Fruit fly (Drosophila melanogaster) whole organism, embryonic: ENCODE results near the gene Nep6.

Experiments
- Ada2b ChIP-seq: fragments of 200-800 bp; sonication (Bioruptor generic); IDR thresholded peaks from 2 replicates; pipeline ENCODE4 v1.3.6; 2022; ENCODE audit warnings: missing biosample characterization, missing genetic modification characterization
- CG10209 ChIP-seq: fragments of 200-800 bp; sonication (Bioruptor generic); optimal IDR thresholded peaks from 3 replicates; lab custom pipeline; 2017; ENCODE audit warnings: missing biosample characterization, mild to moderate bottlenecking, missing genetic modification characterization, missing genetic modification reagents
- CG10321 ChIP-seq: fragments of 200-800 bp; sonication (Bioruptor generic); IDR thresholded peaks from 2 replicates; pipeline ENCODE4 v1.3.6; 2022; ENCODE audit warnings: missing biosample characterization, missing genetic modification characterization
- CG11247 ChIP-seq: fragments of 200-800 bp; sonication (Bioruptor generic); IDR thresholded peaks from 2 replicates; pipeline ENCODE4 v1.3.6; 2022; ENCODE audit warnings: missing biosample characterization, missing genetic modification characterization
- CG11723 ChIP-seq: fragments of 200-800 bp; sonication (Bioruptor generic); optimal IDR thresholded peaks from 2 replicates; lab custom pipeline; 2017; ENCODE audit warnings: missing biosample characterization, mild to moderate bottlenecking, missing genetic modification characterization
- CG13296 ChIP-seq: fragments of 200-800 bp; sonication (Bioruptor generic); optimal IDR thresholded peaks from 3 replicates; lab custom pipeline; 2018; ENCODE audit warnings: missing biosample characterization, mild to moderate bottlenecking, missing genetic modification characterization
- CG15073 ChIP-seq: fragments of 200-800 bp; sonication (Bioruptor generic); optimal IDR thresholded peaks from 2 replicates; lab custom pipeline; 2016; ENCODE audit warnings: missing biosample characterization, missing genetic modification characterization
- CG15601 ChIP-seq: fragments of 200-800 bp; sonication (Bioruptor generic); optimal IDR thresholded peaks from 3 replicates; lab custom pipeline; 2019; ENCODE audit warnings: missing biosample characterization, mild to moderate bottlenecking, missing genetic modification characterization, moderate library complexity
- CG17802 ChIP-seq: fragments of 200-800 bp; sonication (Bioruptor generic); optimal IDR thresholded peaks from 2 replicates; lab custom pipeline; 2018; ENCODE audit warnings: missing biosample characterization, mild to moderate bottlenecking, missing genetic modification characterization, moderate library complexity
- CG1832 ChIP-seq: fragments of 200-800 bp; sonication (Bioruptor generic); optimal IDR thresholded peaks from 2 replicates; lab custom pipeline; 2017; ENCODE audit warnings: missing biosample characterization, mild to moderate bottlenecking, missing genetic modification characterization, inconsistent platforms
- CG2202 ChIP-seq: fragments of 200-800 bp; sonication (Bioruptor generic); optimal IDR thresholded peaks from 2 replicates; lab custom pipeline; 2018; ENCODE audit warnings: missing biosample characterization, mild to moderate bottlenecking, missing genetic modification characterization
- CG2889 ChIP-seq: fragments of 200-800 bp; sonication (Bioruptor generic); IDR thresholded peaks from 3 replicates; pipeline ENCODE4 v1.3.6; 2022; ENCODE audit warnings: missing biosample characterization, missing genetic modification characterization
- CG31224 ChIP-seq: fragments of 200-800 bp; sonication (Bioruptor generic); IDR thresholded peaks from 2 replicates; pipeline ENCODE4 v1.3.6; 2022; ENCODE audit warnings: missing biosample characterization, missing genetic modification characterization
- CG4360 ChIP-seq: fragments of 200-800 bp; sonication (Bioruptor generic); IDR thresholded peaks from 2 replicates; pipeline ENCODE4 v1.3.6; 2022; ENCODE audit warnings: missing biosample characterization, missing genetic modification characterization
- CG4404 ChIP-seq: fragments of 200-800 bp; sonication (Bioruptor generic); IDR thresholded peaks from 2 replicates; pipeline ENCODE4 v1.3.6; 2022; ENCODE audit warnings: missing biosample characterization, missing genetic modification characterization
- CG6791 ChIP-seq: fragments of 200-800 bp; sonication (Bioruptor generic); IDR thresholded peaks from 3 replicates; pipeline ENCODE4 v1.3.6; 2022; ENCODE audit warnings: missing biosample characterization, missing genetic modification characterization; ENCODE audit not compliant: partially characterized antibody
- CG6854 ChIP-seq: fragments of 200-800 bp; sonication (Bioruptor generic); optimal IDR thresholded peaks from 3 replicates; lab custom pipeline; 2017; ENCODE audit warnings: missing biosample characterization, mild to moderate bottlenecking, missing genetic modification characterization
- CG7786 ChIP-seq: fragments of 200-800 bp; sonication (Bioruptor generic); optimal IDR thresholded peaks from 2 replicates; lab custom pipeline; 2016; ENCODE audit warnings: missing biosample characterization, missing genetic modification characterization
- CG8944 ChIP-seq: fragments of 200-800 bp; sonication (Bioruptor generic); optimal IDR thresholded peaks from 3 replicates; lab custom pipeline; 2016; ENCODE audit warnings: missing biosample characterization, missing genetic modification characterization
- CG9817 ChIP-seq: fragments of 200-800 bp; sonication (Bioruptor generic); optimal IDR thresholded peaks from 2 replicates; lab custom pipeline; 2018; ENCODE audit warnings: missing biosample characterization, mild to moderate bottlenecking, missing genetic modification characterization, moderate library complexity
- Dip3 ChIP-seq: fragments of 200-800 bp; sonication (Bioruptor generic); optimal IDR thresholded peaks from 3 replicates; lab custom pipeline; 2016; ENCODE audit warnings: missing biosample characterization, missing genetic modification characterization
- Doc2 ChIP-seq: fragments of 200-800 bp; sonication (Bioruptor generic); IDR thresholded peaks from 2 replicates; pipeline ENCODE4 v1.3.6; 2022; ENCODE audit warnings: missing biosample characterization, missing genetic modification characterization
- Fer2 ChIP-seq: fragments of 200-800 bp; sonication (Bioruptor generic); optimal IDR thresholded peaks from 2 replicates; lab custom pipeline; 2018; ENCODE audit warnings: missing biosample characterization, mild to moderate bottlenecking, missing genetic modification characterization, moderate library complexity
- HLH3B ChIP-seq: fragments of 200-800 bp; sonication (Bioruptor generic); IDR thresholded peaks from 2 replicates; pipeline ENCODE4 v1.3.6; 2022; ENCODE audit warnings: missing biosample characterization, missing genetic modification characterization
- Hmr ChIP-seq: fragments of 200-800 bp; sonication (Bioruptor generic); optimal IDR thresholded peaks from 3 replicates; lab custom pipeline; 2017; ENCODE audit warnings: mild to moderate bottlenecking, missing biosample characterization, missing genetic modification reagents, missing genetic modification characterization
- Hmx ChIP-seq: fragments of 200-800 bp; sonication (Bioruptor generic); optimal IDR thresholded peaks from 2 replicates; lab custom pipeline; 2016; ENCODE audit warnings: missing biosample characterization, missing genetic modification characterization
- Hr39 ChIP-seq: fragments of >200 bp; optimal IDR thresholded peaks from 2 replicates; lab custom pipeline; 2017
- Meics ChIP-seq: fragments of 200-800 bp; sonication (Bioruptor generic); optimal IDR thresholded peaks from 2 replicates; lab custom pipeline; 2017; ENCODE audit warnings: missing biosample characterization, mild to moderate bottlenecking, missing genetic modification characterization
- Mrtf ChIP-seq: fragments of 200-800 bp; sonication (Bioruptor generic); IDR thresholded peaks from 3 replicates; pipeline ENCODE4 v1.3.6; 2022; ENCODE audit warnings: missing biosample characterization, missing genetic modification characterization
- Nf-YB ChIP-seq: fragments of 200-800 bp; sonication (Bioruptor generic); optimal IDR thresholded peaks from 3 replicates; lab custom pipeline; 2019; ENCODE audit warnings: missing biosample characterization, mild to moderate bottlenecking, missing genetic modification characterization, moderate library complexity
- ato ChIP-seq: fragments of 200-800 bp; sonication (Bioruptor generic); IDR thresholded peaks from 2 replicates; pipeline ENCODE4 v1.3.6; 2022; ENCODE audit warnings: missing biosample characterization, missing genetic modification characterization; ENCODE audit not compliant: partially characterized antibody
- az2 ChIP-seq: fragments of 200-800 bp; sonication (Bioruptor generic); optimal IDR thresholded peaks from 3 replicates; lab custom pipeline; 2016; ENCODE audit warnings: missing biosample characterization, missing genetic modification characterization
- chif ChIP-seq, 2 experiments: fragments of 200-800 bp; sonication (Bioruptor generic); optimal IDR thresholded peaks; 3 replicates each; lab custom pipeline; 2016; ENCODE audit warnings: missing biosample characterization in 2 of 2, missing genetic modification characterization in 2 of 2
- corto ChIP-seq: fragments of 200-800 bp; sonication (Bioruptor generic); optimal IDR thresholded peaks from 2 replicates; lab custom pipeline; 2016; ENCODE audit warnings: missing biosample characterization, mild to moderate bottlenecking, missing genetic modification characterization, moderate library complexity
- dysf ChIP-seq: fragments of 200-800 bp; sonication (Bioruptor generic); IDR thresholded peaks from 3 replicates; pipeline ENCODE4 v1.3.6; 2022; ENCODE audit warnings: missing biosample characterization, missing genetic modification characterization
- gcm2 ChIP-seq: fragments of 200-800 bp; sonication (Bioruptor generic); optimal IDR thresholded peaks from 2 replicates; lab custom pipeline; 2016; ENCODE audit warnings: missing biosample characterization, missing genetic modification characterization
- ham ChIP-seq: fragments of 200-800 bp; sonication (Bioruptor generic); IDR thresholded peaks from 2 replicates; pipeline ENCODE4 v1.3.6; 2022; ENCODE audit warnings: missing biosample characterization, missing genetic modification characterization
- jumu ChIP-seq: fragments of 200-800 bp; sonication (Bioruptor generic); optimal IDR thresholded peaks from 3 replicates; lab custom pipeline; 2016; ENCODE audit warnings: missing biosample characterization, missing genetic modification characterization
- kay ChIP-seq: fragments of 200-800 bp; sonication (Bioruptor generic); optimal IDR thresholded peaks from 2 replicates; lab custom pipeline; 2016; ENCODE audit warnings: missing biosample characterization, missing genetic modification characterization
- onecut ChIP-seq: fragments of 200-800 bp; sonication (Bioruptor generic); IDR thresholded peaks from 2 replicates; pipeline ENCODE4 v1.3.6; 2022; ENCODE audit warnings: missing biosample characterization, missing genetic modification characterization
- p53 ChIP-seq: fragments of 200-800 bp; sonication (Bioruptor generic); optimal IDR thresholded peaks from 2 replicates; lab custom pipeline; 2016; ENCODE audit warnings: missing biosample characterization, missing genetic modification characterization
- pros ChIP-seq: fragments of 200-800 bp; sonication (Bioruptor generic); optimal IDR thresholded peaks from 3 replicates; lab custom pipeline; 2019; ENCODE audit warnings: missing biosample characterization, mild to moderate bottlenecking, missing genetic modification characterization, moderate library complexity
- pzg ChIP-seq: fragments of 200-800 bp; sonication (Bioruptor generic); optimal IDR thresholded peaks from 3 replicates; lab custom pipeline; 2018; ENCODE audit warnings: missing biosample characterization, mild to moderate bottlenecking, missing genetic modification characterization, moderate library complexity
- rib ChIP-seq: fragments of 200-800 bp; sonication (Bioruptor generic); IDR thresholded peaks from 2 replicates; pipeline ENCODE4 v1.3.6; 2022; ENCODE audit warnings: missing biosample characterization, missing genetic modification characterization
- sc ChIP-seq, 3 experiments: fragments of >200 bp in 2 of 3; fragments of 200-800 bp in 1 of 3; sonication (Bioruptor generic) in 1 of 3; optimal IDR thresholded peaks; 2 replicates in 2 of 3; 3 replicates in 1 of 3; lab custom pipeline; 2017; ENCODE audit warnings: mild to moderate bottlenecking in 1 of 3, missing biosample characterization in 1 of 3, missing genetic modification characterization in 1 of 3, missing genetic modification reagents in 1 of 3
- sd ChIP-seq: fragments of 200-800 bp; sonication (Bioruptor generic); optimal IDR thresholded peaks from 3 replicates; lab custom pipeline; 2018; ENCODE audit warnings: missing biosample characterization, mild to moderate bottlenecking, missing genetic modification characterization, moderate library complexity
- sens-2 ChIP-seq: fragments of 200-800 bp; sonication (Bioruptor generic); IDR thresholded peaks from 2 replicates; pipeline ENCODE4 v1.3.6; 2022; ENCODE audit warnings: missing biosample characterization, missing genetic modification characterization
- slou ChIP-seq: fragments of 200-800 bp; sonication (Bioruptor generic); optimal IDR thresholded peaks from 3 replicates; lab custom pipeline; 2016; ENCODE audit warnings: missing biosample characterization, missing genetic modification characterization
- sr ChIP-seq: fragments of 200-800 bp; sonication (Bioruptor generic); IDR thresholded peaks from 3 replicates; pipeline ENCODE4 v1.3.6; 2022; ENCODE audit warnings: missing biosample characterization, missing genetic modification characterization
- tna ChIP-seq: fragments of 200-800 bp; sonication (Bioruptor generic); IDR thresholded peaks from 2 replicates; pipeline ENCODE4 v1.3.6; 2022; ENCODE audit warnings: missing biosample characterization, missing genetic modification characterization; ENCODE audit not compliant: partially characterized antibody
- trem ChIP-seq: fragments of 200-800 bp; optimal IDR thresholded peaks from 3 replicates; lab custom pipeline; 2019; ENCODE audit warnings: missing biosample characterization, mild to moderate bottlenecking, missing genetic modification characterization, moderate library complexity

Nep6 gene

dm6 chrX:12784690-12785441 lies 16.6 kb upstream of the Nep6 start, which contains the start of gene CG32647 (continued):
- TF ChIP-seq trem (tag; lab: Kevin White, UChicago), result no peak
- TF ChIP-seq CG2202 (tag; lab: Kevin White, UChicago), result no peak
- TF ChIP-seq CG11247 (GFP tag; lab: Robert Waterston, UW), result no peak
- no peak for TF ChIP-seq CG6791 (GFP tag; lab: Robert Waterston, UW)
- TF ChIP-seq CG4404, result no peak
- no peak for TF ChIP-seq CG7786 (GFP tag; lab: Kevin White, UChicago)
- no peak for TF ChIP-seq Nf-YB (GFP tag; lab: Kevin White, UChicago)
- TF ChIP-seq pzg, result peak; percentile 5
- no peak for TF ChIP-seq CG10321
- peak; percentile 42 for TF ChIP-seq Hmr (GFP tag; lab: Kevin White, UChicago)
- TF ChIP-seq slou, result no peak
- no peak for TF ChIP-seq CG8944 (GFP tag; lab: Kevin White, UChicago)
- TF ChIP-seq gcm2 (GFP tag; lab: Kevin White, UChicago), result no peak
- TF ChIP-seq p53 (GFP tag; lab: Kevin White, UChicago), result no peak
- no peak for TF ChIP-seq Doc2 (GFP tag; lab: Robert Waterston, UW)
- no peak for TF ChIP-seq ham
- TF ChIP-seq Hr39, result no peak
- no peak for TF ChIP-seq sens-2 (GFP tag; lab: Robert Waterston, UW)
- TF ChIP-seq rib (GFP tag; lab: Robert Waterston, UW), result no peak
- no peak for TF ChIP-seq onecut
- no peak for TF ChIP-seq tna (GFP tag; lab: Robert Waterston, UW)
- TF ChIP-seq HLH3B (GFP tag; lab: Robert Waterston, UW), result no peak
- TF ChIP-seq Ada2b, result no peak
- TF ChIP-seq sd (tag; lab: Kevin White, UChicago), result no peak
- no peak for TF ChIP-seq CG6854
- no peak for TF ChIP-seq Dip3 (GFP tag; lab: Kevin White, UChicago)
- no peak for TF ChIP-seq jumu (GFP tag; lab: Kevin White, UChicago)
- TF ChIP-seq sr (GFP tag; lab: Robert Waterston, UW), result no peak
- TF ChIP-seq CG2889 (GFP tag; lab: Robert Waterston, UW), result no peak
- no peak for TF ChIP-seq CG1832
- TF ChIP-seq CG15601 (tag; lab: Kevin White, UChicago), result no peak
- no peak for TF ChIP-seq CG31224
- TF ChIP-seq CG11723 (GFP tag; lab: Kevin White, UChicago), result no peak
- TF ChIP-seq CG9817, result no peak
- no peak for TF ChIP-seq pros
- TF ChIP-seq CG10209, result no peak
- TF ChIP-seq Fer2 (tag; lab: Kevin White, UChicago), result no peak
- TF ChIP-seq ato (GFP tag; lab: Robert Waterston, UW), result no peak
- TF ChIP-seq dysf (GFP tag; lab: Robert Waterston, UW), result no peak
- TF ChIP-seq CG17802 (tag; lab: Kevin White, UChicago), result no peak
- no peak for TF ChIP-seq Hmx
- TF ChIP-seq chif (GFP tag; optimal IDR thresholded peaks at IDR 0.05; lab: Kevin White, UChicago), result no peak
- no peak for TF ChIP-seq corto (GFP tag; lab: Kevin White, UChicago)
- TF ChIP-seq kay (GFP tag; lab: Kevin White, UChicago), result no peak
- no peak for TF ChIP-seq sc (optimal IDR thresholded peaks at IDR 0.05; lab: Kevin White, UChicago)
- TF ChIP-seq sc (GFP tag; optimal IDR thresholded peaks at IDR 0.05; lab: Kevin White, UChicago), result no peak
- peak; percentile 18 for TF ChIP-seq Meics (GFP tag; lab: Kevin White, UChicago)
- TF ChIP-seq CG13296, result no peak
- no peak for TF ChIP-seq CG15073 (GFP tag; lab: Kevin White, UChicago)
- TF ChIP-seq az2 (GFP tag; lab: Kevin White, UChicago), result no peak
- TF ChIP-seq Mrtf (GFP tag; lab: Robert Waterston, UW), result no peak
- TF ChIP-seq CG4360, result no peak
